Worm (Caenorhabditis elegans) whole organism, L1 larva: ENCODE data around the gene sahd-1.

Experiments
- egl-27 ChIP-seq, 2 experiments: fragments of 150-350 bp in 1 of 2; sonication (generic microtip); optimal IDR thresholded peaks; 3 replicates each; lab custom pipeline; 2017 to 2018; ENCODE audit warnings: missing biosample characterization in 2 of 2, missing genetic modification characterization in 2 of 2, missing genetic modification reagents in 2 of 2
- nhr-12 ChIP-seq: sonication (generic microtip); optimal IDR thresholded peaks from 2 replicates; lab custom pipeline; 2017; ENCODE audit warnings: missing biosample characterization, missing genetic modification characterization
- pqm-1 ChIP-seq: sonication (generic microtip); optimal IDR thresholded peaks from 3 replicates; lab custom pipeline; 2017; ENCODE audit warnings: missing biosample characterization, missing genetic modification characterization
- unc-130 ChIP-seq: fragments of 150-350 bp; optimal IDR thresholded peaks from 2 replicates; lab custom pipeline; 2017; ENCODE audit warnings: missing biosample characterization, missing genetic modification characterization, inconsistent platforms

DNA sequence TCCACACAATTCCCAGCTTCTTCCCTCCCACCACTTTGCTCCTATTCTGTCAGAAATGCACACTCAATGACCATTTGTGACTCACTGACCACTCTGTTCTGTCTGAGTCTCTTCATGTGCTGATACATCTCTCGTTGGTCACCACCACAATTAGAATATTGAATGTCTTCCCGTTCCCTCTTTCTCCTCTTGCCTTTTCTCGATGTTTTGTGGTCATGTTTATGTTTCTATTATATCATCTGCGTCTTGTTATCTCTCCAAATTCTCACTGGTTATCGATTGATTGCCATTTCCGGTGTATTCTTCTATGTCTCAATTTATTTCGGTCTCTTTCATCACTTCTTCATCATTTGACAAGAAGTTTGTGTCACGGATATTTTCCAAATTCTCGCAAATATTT is 53.8 kb downstream of the sahd-1 start:
- TF ChIP-seq pqm-1 (tag; lab: Kevin White, UChicago) = no peak
- no peak for TF ChIP-seq egl-27 (tag; optimal IDR thresholded peaks at IDR 0.05; lab: Kevin White, UChicago)
- TF ChIP-seq unc-130 = no peak
- no peak for TF ChIP-seq nhr-12 (tag; lab: Kevin White, UChicago)
